Worm (Caenorhabditis elegans): ENCODE data around the gene Y39G8B.9.

DNA sequence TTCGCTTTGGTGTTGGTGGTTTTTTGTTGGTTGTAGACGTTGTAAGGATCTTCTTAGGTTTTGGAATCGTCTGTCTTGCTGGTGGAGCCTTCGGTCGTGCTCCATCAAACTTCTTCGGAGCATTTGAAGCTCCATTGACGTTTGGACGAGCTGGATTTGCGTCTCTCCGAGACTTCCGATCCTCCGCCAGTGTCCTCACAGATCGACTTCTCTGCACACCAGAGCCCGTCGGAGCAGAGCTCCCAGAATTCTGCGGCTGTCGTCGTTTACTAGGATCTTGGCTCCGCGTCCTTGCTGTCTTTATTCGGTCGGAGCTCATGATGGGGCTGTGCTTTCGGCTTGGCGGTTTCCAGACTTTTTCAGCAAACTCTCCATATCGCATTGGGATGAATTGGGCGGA, 19.6 kb upstream of the Y39G8B.9 start:
- no peak for TF ChIP-seq unc-130 (GFP tag; optimal IDR thresholded peaks at IDR 0.05)
- no peak for TF ChIP-seq snpc-4 (tag; optimal IDR thresholded peaks at IDR 0.05)
- no peak for TF ChIP-seq ZK546.5 (tag; optimal IDR thresholded peaks at IDR 0.05)
- no peak for TF ChIP-seq nhr-77 (tag; optimal IDR thresholded peaks at IDR 0.05)
- no peak for TF ChIP-seq daf-16 (GFP tag; optimal IDR thresholded peaks at IDR 0.05)
- TF ChIP-seq daf-16 (tag; optimal IDR thresholded peaks at IDR 0.05) = no peak
- no peak for TF ChIP-seq daf-19 (GFP tag; conservative IDR thresholded peaks at IDR 0.05)
- TF ChIP-seq dve-1 (tag; optimal IDR thresholded peaks at IDR 0.05; ENCODE audit: insufficient read depth) = no peak
